Worm (Caenorhabditis elegans) whole organism, midembryonic: ENCODE results near the gene F17C8.3.

Experiments used
- cog-1 ChIP-seq: sonication (generic microtip); optimal IDR thresholded peaks from 2 replicates; lab custom pipeline; 2016; ENCODE audit warnings: missing genetic modification characterization, missing compliant biosample characterization
- flt-1 ChIP-seq: fragments of 200-800 bp; sonication (Bioruptor generic); IDR thresholded peaks from 2 replicates; pipeline ENCODE4 v1.3.6; 2022; ENCODE audit warnings: missing genetic modification characterization, missing compliant biosample characterization
- med-1 ChIP-seq: sonication (generic microtip); optimal IDR thresholded peaks from 2 replicates; lab custom pipeline; 2017; ENCODE audit warnings: missing genetic modification characterization, mild to moderate bottlenecking, missing compliant biosample characterization, antibody characterized with exemption, missing genetic modification reagents; ENCODE audit not compliant: insufficient read depth
- ztf-23 ChIP-seq: fragments of 200-800 bp; sonication (Bioruptor generic); IDR thresholded peaks from 2 replicates; pipeline ENCODE4 v1.3.6; 2022; ENCODE audit warnings: missing genetic modification reagents, missing genetic modification characterization, missing compliant biosample characterization

- TF ChIP-seq ztf-23 (no peak), flt-1 (GFP tag; lab: Robert Waterston, UW) (no peak), med-1 (no peak), cog-1 (tag; lab: Kevin White, UChicago) (no peak)
Observed at ce11 chrIII:4767869-4768645, 36.3 kb downstream of the F17C8.3 start.
